Worm (Caenorhabditis elegans): ENCODE data around the gene spp-4.

DNA sequence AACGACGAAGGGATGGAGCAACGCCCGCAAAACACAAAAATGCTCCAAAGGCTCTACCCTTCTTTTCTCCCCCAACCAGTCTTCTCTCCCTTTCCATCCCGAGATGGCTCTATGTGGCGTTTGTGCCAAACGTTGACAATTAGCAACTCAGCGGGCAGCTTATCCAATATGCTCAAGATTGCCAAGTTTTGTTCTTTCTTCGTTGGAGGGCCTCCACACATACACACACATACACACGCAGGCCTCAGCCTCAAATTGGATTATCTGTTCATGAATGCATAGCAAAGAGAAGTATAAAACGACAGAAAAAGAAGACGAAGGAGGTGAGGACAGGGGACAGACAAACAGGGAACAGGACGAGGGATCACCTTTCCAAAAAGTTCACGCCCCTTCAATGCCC is 37.2 kb downstream of the spp-4 start:
- no peak for TF ChIP-seq W03F9.2 (tag; optimal IDR thresholded peaks at IDR 0.05)
- no peak for TF ChIP-seq him-1 (tag; optimal IDR thresholded peaks at IDR 0.05)

All from whole organism, L4/young adult.